Worm (Caenorhabditis elegans) whole organism, L4 larva: ENCODE measurements around the gene srv-31.

ENCODE experiments used
- aly-2 ChIP-seq: sonication (generic microtip); optimal IDR thresholded peaks from 2 replicates; lab custom pipeline; 2018; ENCODE audit warnings: missing biosample characterization, missing genetic modification characterization
- egl-43 ChIP-seq: fragments of 200-800 bp; sonication (Bioruptor generic); IDR thresholded peaks from 2 replicates; pipeline ENCODE4 v1.3.6; 2022; ENCODE audit warnings: missing genetic modification reagents, missing genetic modification characterization, missing compliant biosample characterization
- lin-13 ChIP-seq: fragments of 150-350 bp; optimal IDR thresholded peaks from 2 replicates; lab custom pipeline; 2014; ENCODE audit warnings: missing biosample characterization, missing genetic modification reagents, missing genetic modification characterization
- lin-39 ChIP-seq: fragments of 150-350 bp; optimal IDR thresholded peaks from 2 replicates; lab custom pipeline; 2014; ENCODE audit warnings: missing biosample characterization, missing genetic modification reagents, missing genetic modification characterization
- mep-1 ChIP-seq: fragments of 150-350 bp; sonication (generic microtip); optimal IDR thresholded peaks from 3 replicates; lab custom pipeline; 2014; ENCODE audit warnings: missing biosample characterization, missing genetic modification characterization
- mxl-3 ChIP-seq: fragments of 200-800 bp; sonication (Bioruptor generic); optimal IDR thresholded peaks from 2 replicates; lab custom pipeline; 2018; ENCODE audit warnings: mild to moderate bottlenecking, missing genetic modification characterization, missing compliant biosample characterization
- saeg-2 ChIP-seq: fragments of 200-800 bp; sonication (Bioruptor generic); IDR thresholded peaks from 2 replicates; pipeline ENCODE4 v1.3.6; 2022; ENCODE audit warnings: missing genetic modification reagents, missing genetic modification characterization, missing compliant biosample characterization

DNA sequence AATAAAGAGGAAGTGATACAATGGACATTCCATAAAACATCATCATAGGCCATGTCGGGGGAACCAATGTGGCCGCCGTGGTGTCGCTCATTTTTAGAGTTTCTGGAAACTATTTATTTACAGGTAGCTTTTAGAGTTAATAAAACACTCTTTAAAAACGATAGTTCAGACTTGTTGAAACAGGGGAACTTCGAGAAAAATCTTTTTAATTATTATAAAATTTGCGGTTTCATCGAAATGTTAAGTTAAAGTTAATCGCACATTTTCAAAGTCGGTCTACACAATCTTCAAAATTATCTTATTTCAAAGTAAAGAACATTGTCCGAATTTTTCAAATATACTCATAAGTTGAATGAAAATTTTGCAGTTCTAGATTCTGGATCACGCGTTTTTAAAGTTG, 12.5 kb upstream of the srv-31 start, which contains the start of gene ops-1:
- TF ChIP-seq egl-43 (no peak), lin-13 (no peak), lin-39 (tag; lab: Kevin White, UChicago) (no peak), aly-2 (tag; lab: Kevin White, UChicago) (no peak), mxl-3 (GFP tag; lab: Kevin White, UChicago) (no peak), mep-1 (tag; lab: Kevin White, UChicago) (no peak), saeg-2 (GFP tag; lab: Robert Waterston, UW) (no peak)
